Worm (Caenorhabditis elegans) whole organism, early embryonic: ENCODE results near the gene gldi-4.

ENCODE experiments used
- B0310.2 ChIP-seq: sonication (generic microtip); optimal IDR thresholded peaks from 2 replicates; lab custom pipeline; 2016; ENCODE audit warnings: mild to moderate bottlenecking, missing genetic modification characterization, missing compliant biosample characterization
- F13C5.2 ChIP-seq: sonication (generic microtip); optimal IDR thresholded peaks from 2 replicates; lab custom pipeline; 2017; ENCODE audit warnings: mild to moderate bottlenecking, missing genetic modification characterization, inconsistent platforms, missing compliant biosample characterization
- aly-1 ChIP-seq: sonication (generic microtip); optimal IDR thresholded peaks from 2 replicates; lab custom pipeline; 2016; ENCODE audit warnings: missing genetic modification characterization, missing compliant biosample characterization
- ama-1 ChIP-seq: fragments of 150-350 bp; optimal IDR thresholded peaks from 2 replicates; lab custom pipeline; 2014
- ceh-13 ChIP-seq: fragments of 200-800 bp; sonication (Bioruptor generic); optimal IDR thresholded peaks from 2 replicates; lab custom pipeline; 2018; ENCODE audit warnings: mild to moderate bottlenecking, missing genetic modification characterization, missing compliant biosample characterization
- ceh-36 ChIP-seq: sonication (generic microtip); optimal IDR thresholded peaks from 2 replicates; lab custom pipeline; 2016; ENCODE audit warnings: missing genetic modification characterization, inconsistent platforms, missing compliant biosample characterization
- ets-7 ChIP-seq: sonication (generic microtip); optimal IDR thresholded peaks from 2 replicates; lab custom pipeline; 2016; ENCODE audit warnings: missing genotype, missing genetic modification characterization, missing compliant biosample characterization
- flt-1 ChIP-seq: fragments of 200-800 bp; sonication (Bioruptor generic); IDR thresholded peaks from 2 replicates; pipeline ENCODE4 v1.3.6; 2022; ENCODE audit warnings: missing genetic modification characterization, missing compliant biosample characterization
- hmbx-1 ChIP-seq: sonication (generic microtip); optimal IDR thresholded peaks from 2 replicates; lab custom pipeline; 2016; ENCODE audit warnings: mild to moderate bottlenecking, missing genetic modification characterization, missing compliant biosample characterization
- hmg-4 ChIP-seq: fragments of 200-800 bp; sonication (Bioruptor generic); optimal IDR thresholded peaks from 2 replicates; lab custom pipeline; 2018; ENCODE audit warnings: mild to moderate bottlenecking, missing genetic modification characterization, missing compliant biosample characterization
- hnd-1 ChIP-seq: sonication (generic microtip); optimal IDR thresholded peaks from 2 replicates; lab custom pipeline; 2016; ENCODE audit warnings: missing genetic modification characterization, missing compliant biosample characterization
- pes-1 ChIP-seq: fragments of 200-800 bp; sonication (Bioruptor generic); IDR thresholded peaks from 2 replicates; pipeline ENCODE4 v1.3.6; 2022; ENCODE audit warnings: missing genetic modification reagents, missing genetic modification characterization, missing compliant biosample characterization
- scrt-1 ChIP-seq: fragments of 200-800 bp; sonication (Bioruptor generic); IDR thresholded peaks from 2 replicates; pipeline ENCODE4 v1.3.6; 2022; ENCODE audit warnings: missing genetic modification characterization, missing compliant biosample characterization
- sea-1 ChIP-seq: fragments of 200-800 bp; sonication (Bioruptor generic); conservative IDR thresholded peaks from 2 replicates; pipeline ENCODE4 v1.3.6; 2022; ENCODE audit warnings: missing genetic modification characterization, missing compliant biosample characterization
- tbx-11 ChIP-seq: fragments of 200-800 bp; sonication (Bioruptor generic); IDR thresholded peaks from 2 replicates; pipeline ENCODE4 v1.3.6; 2022; ENCODE audit warnings: missing genetic modification characterization, missing compliant biosample characterization
- tbx-37 ChIP-seq: fragments of 200-800 bp; sonication (Bioruptor generic); conservative IDR thresholded peaks from 2 replicates; pipeline ENCODE4 v1.3.6; 2022; ENCODE audit warnings: missing genetic modification reagents, missing genetic modification characterization, missing compliant biosample characterization
- tra-4 ChIP-seq: sonication (generic microtip); optimal IDR thresholded peaks from 2 replicates; lab custom pipeline; 2017; ENCODE audit warnings: missing genetic modification characterization, missing compliant biosample characterization

Gene gldi-4

ce11 chrIV:7009531-7009930 lies 7.9 kb upstream of the gldi-4 start, which contains the start of gene C25A8.2:
TSS of gene C25A8.2 (plus strand) at chrIV:7009831.
- no peak for TF ChIP-seq aly-1
- TF ChIP-seq B0310.2, result no peak
- no peak for TF ChIP-seq hmbx-1 (tag; lab: Kevin White, UChicago)
- no peak for TF ChIP-seq ceh-36 (tag; lab: Kevin White, UChicago)
- TF ChIP-seq ets-7 (tag; lab: Kevin White, UChicago), result no peak
- no peak for TF ChIP-seq scrt-1 (GFP tag; lab: Robert Waterston, UW)
- TF ChIP-seq pes-1 (GFP tag; lab: Robert Waterston, UW), result no peak
- TF ChIP-seq flt-1 (GFP tag; lab: Robert Waterston, UW), result no peak
- TF ChIP-seq tbx-11 (GFP tag; lab: Robert Waterston, UW), result no peak
- no peak for TF ChIP-seq F13C5.2
- no peak for TF ChIP-seq hnd-1 (tag; lab: Kevin White, UChicago)
- TF ChIP-seq sea-1 (GFP tag; lab: Robert Waterston, UW), result no peak
- TF ChIP-seq tra-4, result no peak
- TF ChIP-seq hmg-4, result no peak
- TF ChIP-seq ama-1 (lab: Kevin White, UChicago), result no peak
- TF ChIP-seq ceh-13 (GFP tag; lab: Kevin White, UChicago), result no peak

- no peak for TF ChIP-seq sea-1 (GFP tag; lab: Robert Waterston, UW)
- no peak for TF ChIP-seq scrt-1 (GFP tag; lab: Robert Waterston, UW)
- no peak for TF ChIP-seq tbx-11 (GFP tag; lab: Robert Waterston, UW)
- TF ChIP-seq ets-7 (tag; lab: Kevin White, UChicago), result no peak
- no peak for TF ChIP-seq hmg-4
- TF ChIP-seq ceh-36 (tag; lab: Kevin White, UChicago), result no peak
- TF ChIP-seq aly-1, result no peak
- no peak for TF ChIP-seq hmbx-1 (tag; lab: Kevin White, UChicago)
- no peak for TF ChIP-seq flt-1 (GFP tag; lab: Robert Waterston, UW)
- no peak for TF ChIP-seq ama-1 (lab: Kevin White, UChicago)
- no peak for TF ChIP-seq pes-1 (GFP tag; lab: Robert Waterston, UW)
- no peak for TF ChIP-seq hnd-1 (tag; lab: Kevin White, UChicago)
- TF ChIP-seq B0310.2, result no peak
- no peak for TF ChIP-seq ceh-13 (GFP tag; lab: Kevin White, UChicago)
- no peak for TF ChIP-seq tra-4
Measured at ce11 chrIV:7010195-7010594, 7.2 kb upstream of the gldi-4 start.

- TF ChIP-seq hnd-1 (tag; lab: Kevin White, UChicago), result no peak
- TF ChIP-seq tbx-11 (GFP tag; lab: Robert Waterston, UW), result no peak
- TF ChIP-seq pes-1 (GFP tag; lab: Robert Waterston, UW), result no peak
- no peak for TF ChIP-seq F13C5.2
- no peak for TF ChIP-seq hmbx-1 (tag; lab: Kevin White, UChicago)
- no peak for TF ChIP-seq ceh-13 (GFP tag; lab: Kevin White, UChicago)
- no peak for TF ChIP-seq tra-4
- TF ChIP-seq flt-1 (GFP tag; lab: Robert Waterston, UW), result no peak
- no peak for TF ChIP-seq ama-1 (lab: Kevin White, UChicago)
- TF ChIP-seq ceh-36 (tag; lab: Kevin White, UChicago), result no peak
- TF ChIP-seq B0310.2, result no peak
- TF ChIP-seq tbx-37 (GFP tag; lab: Robert Waterston, UW), result no peak
- no peak for TF ChIP-seq scrt-1 (GFP tag; lab: Robert Waterston, UW)
- TF ChIP-seq aly-1, result no peak
- no peak for TF ChIP-seq hmg-4
- no peak for TF ChIP-seq sea-1 (GFP tag; lab: Robert Waterston, UW)
- TF ChIP-seq ets-7 (tag; lab: Kevin White, UChicago), result no peak
Measured at ce11 chrIV:7010835-7011234, 6.6 kb upstream of the gldi-4 start, which contains the start of gene C25A8.1. TSS of gene C25A8.1 (plus strand) at chrIV:7011135.

ce11 chrIV:7011728-7012127 lies 5.7 kb upstream of the gldi-4 start, which contains the start of gene trxr-1:
TSS of gene trxr-1 (plus strand) at chrIV:7011954.
- TF ChIP-seq F13C5.2 (no peak), sea-1 (GFP tag; lab: Robert Waterston, UW) (no peak), tra-4 (no peak), B0310.2 (no peak), aly-1 (no peak), hmg-4 (no peak)

- no peak for TF ChIP-seq aly-1
- TF ChIP-seq B0310.2, result no peak
- TF ChIP-seq tra-4, result no peak
- TF ChIP-seq hnd-1 (tag; lab: Kevin White, UChicago), result no peak
- no peak for TF ChIP-seq ama-1 (lab: Kevin White, UChicago)
- TF ChIP-seq sea-1 (GFP tag; lab: Robert Waterston, UW), result no peak
- TF ChIP-seq flt-1 (GFP tag; lab: Robert Waterston, UW), result no peak
Measured at ce11 chrIV:7012214-7012613, 5.2 kb upstream of the gldi-4 start.

- TF ChIP-seq pes-1 (GFP tag; lab: Robert Waterston, UW), result no peak
- no peak for TF ChIP-seq B0310.2
- no peak for TF ChIP-seq ceh-36 (tag; lab: Kevin White, UChicago)
- TF ChIP-seq aly-1, result no peak
- no peak for TF ChIP-seq tbx-37 (GFP tag; lab: Robert Waterston, UW)
- TF ChIP-seq F13C5.2, result no peak
- no peak for TF ChIP-seq ets-7 (tag; lab: Kevin White, UChicago)
- TF ChIP-seq sea-1 (GFP tag; lab: Robert Waterston, UW), result no peak
- no peak for TF ChIP-seq tbx-11 (GFP tag; lab: Robert Waterston, UW)
- no peak for TF ChIP-seq ceh-13 (GFP tag; lab: Kevin White, UChicago)
Measured at ce11 chrIV:7012731-7013445, 4.5 kb upstream of the gldi-4 start.

- no peak for TF ChIP-seq ets-7 (tag; lab: Kevin White, UChicago)
- no peak for TF ChIP-seq tbx-37 (GFP tag; lab: Robert Waterston, UW)
- TF ChIP-seq flt-1 (GFP tag; lab: Robert Waterston, UW), result no peak
- no peak for TF ChIP-seq sea-1 (GFP tag; lab: Robert Waterston, UW)
- TF ChIP-seq tbx-11 (GFP tag; lab: Robert Waterston, UW), result no peak
- no peak for TF ChIP-seq hmbx-1 (tag; lab: Kevin White, UChicago)
- TF ChIP-seq aly-1, result no peak
- TF ChIP-seq scrt-1 (GFP tag; lab: Robert Waterston, UW), result no peak
- TF ChIP-seq tra-4, result no peak
- TF ChIP-seq ceh-13 (GFP tag; lab: Kevin White, UChicago), result no peak
- TF ChIP-seq ama-1 (lab: Kevin White, UChicago), result no peak
- TF ChIP-seq B0310.2, result no peak
- TF ChIP-seq pes-1 (GFP tag; lab: Robert Waterston, UW), result no peak
- no peak for TF ChIP-seq F13C5.2
- TF ChIP-seq ceh-36 (tag; lab: Kevin White, UChicago), result no peak
- TF ChIP-seq hnd-1 (tag; lab: Kevin White, UChicago), result no peak
- no peak for TF ChIP-seq hmg-4
Measured at ce11 chrIV:7016502-7016901, 922 bp upstream of the gldi-4 start.
